Worm (Caenorhabditis elegans) whole organism, late embryonic: ENCODE data around the gene C04C11.25.

Experiments
- K09A11.1 ChIP-seq: sonication (generic microtip); optimal IDR thresholded peaks from 2 replicates; lab custom pipeline; 2017; ENCODE audit warnings: antibody characterized with exemption, mild to moderate bottlenecking, missing genetic modification characterization, missing compliant biosample characterization; ENCODE audit not compliant: insufficient read depth
- ceh-18 ChIP-seq: sonication (generic microtip); optimal IDR thresholded peaks from 2 replicates; lab custom pipeline; 2016; ENCODE audit warnings: missing genetic modification characterization, missing compliant biosample characterization
- ceh-6 ChIP-seq: fragments of 200-800 bp; sonication (Bioruptor generic); optimal IDR thresholded peaks from 2 replicates; lab custom pipeline; 2018; ENCODE audit warnings: mild to moderate bottlenecking, missing genetic modification characterization, missing compliant biosample characterization
- dmd-4 ChIP-seq: sonication (generic microtip); optimal IDR thresholded peaks from 2 replicates; lab custom pipeline; 2016; ENCODE audit warnings: borderline replicate concordance, missing genetic modification characterization, missing compliant biosample characterization
- fkh-10 ChIP-seq: fragments of 150-350 bp; optimal IDR thresholded peaks from 2 replicates; lab custom pipeline; 2014; ENCODE audit warnings: missing biosample characterization, missing genetic modification reagents, missing genetic modification characterization
- hlh-30 ChIP-seq: sonication (generic microtip); optimal IDR thresholded peaks from 2 replicates; lab custom pipeline; 2017; ENCODE audit warnings: antibody characterized with exemption, missing genetic modification characterization, missing compliant biosample characterization; ENCODE audit not compliant: insufficient read depth
- nhr-11 ChIP-seq: fragments of 150-350 bp; optimal IDR thresholded peaks from 2 replicates; lab custom pipeline; 2014; ENCODE audit warnings: missing biosample characterization, missing genetic modification characterization
- sdc-2 ChIP-seq: sonication (generic microtip); optimal IDR thresholded peaks from 2 replicates; lab custom pipeline; 2016; ENCODE audit warnings: missing genotype, missing genetic modification characterization, missing compliant biosample characterization
- syd-9 ChIP-seq: sonication (generic microtip); optimal IDR thresholded peaks from 2 replicates; lab custom pipeline; 2016; ENCODE audit warnings: mild to moderate bottlenecking, missing genetic modification characterization, moderate library complexity, missing compliant biosample characterization
- unc-86 ChIP-seq: sonication (generic microtip); optimal IDR thresholded peaks from 2 replicates; lab custom pipeline; 2016; ENCODE audit warnings: missing genetic modification characterization, missing compliant biosample characterization

DNA sequence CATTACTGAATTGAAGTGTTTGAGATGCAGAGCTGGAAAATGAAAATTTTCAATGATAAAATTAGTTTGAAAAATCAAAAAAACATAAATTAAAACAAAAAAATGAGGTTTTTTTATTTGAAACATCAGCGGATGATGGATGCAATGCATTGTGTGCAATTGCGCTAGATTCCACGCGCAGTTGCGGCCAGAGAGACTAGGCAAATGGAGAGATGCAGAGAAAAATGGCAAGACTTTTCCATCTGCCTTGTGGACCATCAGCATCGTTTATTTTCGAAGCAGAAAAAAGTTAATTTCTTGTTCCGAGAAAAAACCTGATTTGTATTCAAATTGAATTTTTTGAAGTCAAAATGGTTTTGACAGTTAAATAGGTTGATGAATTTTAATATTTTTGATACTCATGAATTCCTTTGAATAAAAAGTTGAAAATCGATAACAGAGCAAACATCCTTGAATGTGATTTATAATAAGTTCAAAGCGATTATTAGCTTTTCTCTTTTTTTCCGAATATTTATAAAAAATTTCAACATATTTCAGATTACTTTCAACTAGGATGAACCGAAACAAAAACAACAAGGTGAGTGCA lies 19.4 kb downstream of the C04C11.25 start, which contains the start of the genes C31E10.5 and C31E10.6:
- TF ChIP-seq unc-86 (tag; lab: Kevin White, UChicago) (no peak), syd-9 (tag; lab: Kevin White, UChicago) (no peak), dmd-4 (no peak), sdc-2 (tag; lab: Kevin White, UChicago) (no peak), nhr-11 (no peak), K09A11.1 (no peak), hlh-30 (tag; lab: Kevin White, UChicago) (no peak), ceh-6 (GFP tag; lab: Kevin White, UChicago) (no peak), fkh-10 (GFP tag; lab: Kevin White, UChicago) (no peak), ceh-18 (tag; lab: Kevin White, UChicago) (no peak)
